Fruit fly (Drosophila melanogaster): Measurements from ENCODE around the gene ApepP.

Gene ApepP

DNA sequence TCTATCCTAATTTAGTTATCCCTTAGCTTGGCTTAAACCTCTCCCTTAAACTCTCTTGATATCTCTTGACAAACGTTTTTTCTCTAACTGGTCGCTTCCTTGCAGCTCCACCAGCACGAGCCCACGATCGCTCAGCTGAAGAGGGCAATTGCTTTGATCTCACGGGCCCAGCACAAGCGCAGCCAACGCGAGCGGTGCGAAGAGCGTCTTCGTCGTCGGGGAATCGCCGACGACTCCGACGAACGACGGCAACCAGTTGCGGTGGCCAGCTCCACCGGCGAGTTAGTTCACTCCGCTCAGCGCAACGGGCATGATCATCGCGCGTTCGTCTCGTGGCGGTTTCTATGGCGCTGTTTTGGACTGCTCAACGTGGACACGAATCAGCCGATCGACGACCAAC is 29.3 kb downstream of the ApepP start (continued):
- TF ChIP-seq Mes4 (GFP tag; optimal IDR thresholded peaks at IDR 0.05) (no peak), CG8478 (optimal IDR thresholded peaks at IDR 0.05) (no peak), CG16779 (GFP tag; IDR thresholded peaks at IDR 0.05) (no peak), CG6272 (GFP tag; IDR thresholded peaks at IDR 0.05) (no peak), HHEX (GFP tag; optimal IDR thresholded peaks at IDR 0.05) (no peak), jumu (GFP tag; optimal IDR thresholded peaks at IDR 0.05) (no peak), CG10274 (GFP tag; optimal IDR thresholded peaks at IDR 0.05) (no peak), al (GFP tag; IDR thresholded peaks at IDR 0.05) (no peak), CG11560 (tag; IDR thresholded peaks at IDR 0.05) (no peak), slbo (GFP tag; IDR thresholded peaks at IDR 0.05) (no peak; the same call in 1 of the 2 replicates), H2.0 (GFP tag; IDR thresholded peaks at IDR 0.05) (no peak), klu (GFP tag; IDR thresholded peaks at IDR 0.05) (no peak), rib (GFP tag; IDR thresholded peaks at IDR 0.05) (no peak), TFAM (GFP tag; optimal IDR thresholded peaks at IDR 0.05) (no peak), eyg (GFP tag; optimal IDR thresholded peaks at IDR 0.05) (no peak), Xrp1 (GFP tag; IDR thresholded peaks at IDR 0.05) (no peak), nerfin-1 (tag; optimal IDR thresholded peaks at IDR 0.05) (no peak), dmrt11E (tag; optimal IDR thresholded peaks at IDR 0.05) (no peak), unpg (GFP tag; optimal IDR thresholded peaks at IDR 0.05) (no peak), CrebB (tag; optimal IDR thresholded peaks at IDR 0.05) (no peak), CG12942 (GFP tag; optimal IDR thresholded peaks at IDR 0.05) (no peak), Nf-YB (GFP tag; optimal IDR thresholded peaks at IDR 0.05) (no peak), Dip3 (GFP tag; optimal IDR thresholded peaks at IDR 0.05) (no peak), CG11085 (GFP tag; IDR thresholded peaks at IDR 0.05) (no peak; the same call in 1 of the 2 replicates), gsb (GFP tag; IDR thresholded peaks at IDR 0.05) (peak; percentile 44; the same call in 1 of the 2 replicates), CG15479 (GFP tag; optimal IDR thresholded peaks at IDR 0.05) (no peak), E2f2 (GFP tag; IDR thresholded peaks at IDR 0.05) (no peak), CG10209 (GFP tag; optimal IDR thresholded peaks at IDR 0.05) (no peak), Gug (GFP tag; IDR thresholded peaks at IDR 0.05) (no peak), CG14710 (tag; optimal IDR thresholded peaks at IDR 0.05) (no peak), ATbp (GFP tag; optimal IDR thresholded peaks at IDR 0.05) (no peak), CG7745 (tag; optimal IDR thresholded peaks at IDR 0.05) (no peak), ap (GFP tag; IDR thresholded peaks at IDR 0.05) (no peak), CG14050 (GFP tag; IDR thresholded peaks at IDR 0.05) (no peak), cwo (GFP tag; optimal IDR thresholded peaks at IDR 0.05) (peak; percentile 17), fu2 (GFP tag; optimal IDR thresholded peaks at IDR 0.05) (no peak), Ets65A (GFP tag) (peak; percentile 26), ranshi (GFP tag; IDR thresholded peaks at IDR 0.05) (no peak), Chrac-16 (GFP tag; optimal IDR thresholded peaks at IDR 0.05) (no peak), fd96Cb (tag; optimal IDR thresholded peaks at IDR 0.05) (no peak), scrt (GFP tag; optimal IDR thresholded peaks at IDR 0.05) (no peak), HLH3B (GFP tag; IDR thresholded peaks at IDR 0.05) (peak; percentile 38; the same call in 1 of the 2 replicates), D (optimal IDR thresholded peaks at IDR 0.05) (no peak), D (GFP tag; optimal IDR thresholded peaks at IDR 0.05) (no peak), CG1602 (GFP tag; optimal IDR thresholded peaks at IDR 0.05) (no peak), salm (tag; optimal IDR thresholded peaks at IDR 0.05) (no peak), CG14860 (GFP tag; IDR thresholded peaks at IDR 0.05; ENCODE audit: partially characterized antibody) (no peak), CG13287 (GFP tag; IDR thresholded peaks at IDR 0.05; ENCODE audit: partially characterized antibody) (peak; percentile 59), sens (GFP tag) (peak; percentile 68), sug (tag; optimal IDR thresholded peaks at IDR 0.05) (peak; percentile 43), Aef1 (GFP tag; IDR thresholded peaks at IDR 0.05) (no peak), Antp (GFP tag; optimal IDR thresholded peaks at IDR 0.05) (no peak), Camta (GFP tag; optimal IDR thresholded peaks at IDR 0.05) (no peak)
